Fruit fly (Drosophila melanogaster) whole organism: ENCODE measurements around the gene CG9518.

Source experiments
- Dll ChIP-seq: fragments of >200 bp; optimal IDR thresholded peaks from 2 replicates; lab custom pipeline; 2017
- psq ChIP-seq: fragments of >200 bp; optimal IDR thresholded peaks from 2 replicates; lab custom pipeline; 2017
- usp ChIP-seq: fragments of >200 bp; optimal IDR thresholded peaks from 2 replicates; lab custom pipeline; 2017; ENCODE audit warnings: missing biosample characterization, missing genetic modification characterization, mixed read lengths

DNA sequence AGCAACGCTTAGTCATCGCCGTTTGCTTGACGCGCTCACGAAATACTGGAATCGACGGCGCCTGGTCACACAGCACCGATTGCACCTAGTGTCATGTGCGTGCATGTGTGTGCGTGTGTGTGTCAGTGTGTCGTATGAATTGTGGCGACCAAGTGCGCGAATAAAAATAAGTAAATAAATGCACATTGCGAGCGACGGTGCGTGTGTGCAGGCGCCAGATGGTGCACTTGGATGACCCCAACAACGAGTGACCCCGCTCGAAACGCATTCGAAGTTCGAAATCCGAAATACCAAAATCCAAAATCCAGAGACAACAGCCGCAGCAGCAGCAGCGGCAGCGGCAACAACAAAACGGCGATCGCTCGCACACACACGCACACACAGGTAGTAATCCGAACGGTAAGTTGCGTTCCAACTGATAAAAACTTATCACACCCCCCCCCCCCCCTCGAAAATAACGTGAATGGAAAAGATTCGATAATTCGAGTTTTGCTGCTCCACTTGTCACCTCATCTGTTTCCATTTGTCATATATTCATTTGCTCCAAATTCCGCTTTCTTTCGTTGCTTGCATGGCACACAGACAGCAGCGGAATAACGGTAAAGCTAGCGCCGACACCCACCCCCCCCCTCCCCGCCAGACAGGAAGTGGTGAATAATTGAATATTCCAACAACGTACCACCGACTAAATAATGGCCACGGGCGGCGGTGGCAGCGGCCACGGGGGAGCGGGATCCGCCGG lies 38.2 kb downstream of the CG9518 start, which contains the start of gene CG14411:
- TF ChIP-seq Dll (lab: Kevin White, UChicago): no peak
- TF ChIP-seq usp (GFP tag; lab: Kevin White, UChicago): no peak
- no peak for TF ChIP-seq psq (lab: Kevin White, UChicago)
